Fruit fly (Drosophila melanogaster) whole organism, embryonic: ENCODE measurements around the gene CG13012.

Source experiments
- CG10959 ChIP-seq: fragments of 200-800 bp; sonication (Bioruptor generic); IDR thresholded peaks from 2 replicates; pipeline ENCODE4 v1.3.6; 2022; ENCODE audit warnings: missing biosample characterization, missing genetic modification characterization
- CG1602 ChIP-seq: fragments of 200-800 bp; sonication (Bioruptor generic); optimal IDR thresholded peaks from 3 replicates; lab custom pipeline; 2016; ENCODE audit warnings: missing biosample characterization, missing genetic modification characterization
- CG18476 ChIP-seq: fragments of 200-800 bp; sonication (Bioruptor generic); optimal IDR thresholded peaks from 2 replicates; lab custom pipeline; 2016; ENCODE audit warnings: missing biosample characterization, mild to moderate bottlenecking, missing genetic modification characterization
- CG30431 ChIP-seq: fragments of 200-800 bp; sonication (Bioruptor generic); optimal IDR thresholded peaks from 2 replicates; lab custom pipeline; 2017; ENCODE audit warnings: missing biosample characterization, missing genetic modification characterization
- CG4617 ChIP-seq: fragments of 200-800 bp; sonication (Bioruptor generic); optimal IDR thresholded peaks from 3 replicates; lab custom pipeline; 2016; ENCODE audit warnings: missing biosample characterization, missing genetic modification characterization, borderline replicate concordance
- Stat92E ChIP-seq, 3 experiments: fragments of >200 bp in 2 of 3; fragments of 200-800 bp in 1 of 3; sonication (Bioruptor generic) in 1 of 3; optimal IDR thresholded peaks; 2 replicates each; lab custom pipeline; 2017 to 2019; ENCODE audit warnings: missing biosample characterization in 3 of 3, missing genetic modification characterization in 3 of 3, mild to moderate bottlenecking in 1 of 3, moderate library complexity in 1 of 3
- ab ChIP-seq: fragments of 200-800 bp; sonication (Bioruptor generic); optimal IDR thresholded peaks from 2 replicates; lab custom pipeline; 2016; ENCODE audit warnings: missing biosample characterization, missing genetic modification characterization
- chif ChIP-seq, 2 experiments: fragments of 200-800 bp; sonication (Bioruptor generic); optimal IDR thresholded peaks; 3 replicates each; lab custom pipeline; 2016; ENCODE audit warnings: missing biosample characterization in 2 of 2, missing genetic modification characterization in 2 of 2
- fd102C ChIP-seq: fragments of 200-800 bp; sonication (Bioruptor generic); optimal IDR thresholded peaks from 2 replicates; lab custom pipeline; 2018; ENCODE audit warnings: missing biosample characterization, mild to moderate bottlenecking, missing genetic modification characterization, moderate library complexity
- pita ChIP-seq: fragments of 200-800 bp; sonication (Bioruptor generic); optimal IDR thresholded peaks from 2 replicates; lab custom pipeline; 2017; ENCODE audit warnings: missing biosample characterization, mild to moderate bottlenecking, missing genetic modification characterization
- sc ChIP-seq, 3 experiments: fragments of >200 bp in 2 of 3; fragments of 200-800 bp in 1 of 3; sonication (Bioruptor generic) in 1 of 3; optimal IDR thresholded peaks; 2 replicates in 2 of 3; 3 replicates in 1 of 3; lab custom pipeline; 2017; ENCODE audit warnings: mild to moderate bottlenecking in 1 of 3, missing biosample characterization in 1 of 3, missing genetic modification characterization in 1 of 3, missing genetic modification reagents in 1 of 3

DNA sequence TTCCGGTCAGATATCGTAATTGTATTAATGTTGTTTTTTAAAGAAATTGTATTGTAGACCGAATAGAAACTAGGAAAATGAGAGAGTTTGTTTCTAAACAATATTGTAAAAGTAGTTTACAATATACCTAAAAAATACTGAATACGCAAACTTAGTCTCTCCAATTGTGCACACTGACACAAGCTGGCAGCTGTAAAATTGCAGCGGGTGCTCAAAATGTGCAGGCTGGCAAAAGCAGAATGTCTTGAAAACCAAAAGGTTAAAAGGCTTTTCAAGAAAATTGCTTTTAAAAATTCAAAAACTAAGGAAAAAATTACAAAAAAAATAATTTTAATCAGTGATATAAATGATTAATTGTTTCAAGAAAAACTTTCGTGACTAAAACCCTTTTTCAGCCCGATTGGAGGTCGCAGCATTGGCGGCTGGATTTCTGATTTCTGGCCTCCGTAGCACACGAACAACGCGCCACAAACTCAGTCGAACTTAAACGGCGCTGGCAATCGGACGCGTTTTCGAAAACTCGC lies 19.2 kb upstream of the CG13012 start, which contains the start of gene CG4678:
- TF ChIP-seq ab (no peak), Stat92E (GFP tag; optimal IDR thresholded peaks at IDR 0.05; lab: Kevin White, UChicago) (no peak), CG4617 (GFP tag; lab: Kevin White, UChicago) (no peak), chif (GFP tag; optimal IDR thresholded peaks at IDR 0.05; lab: Kevin White, UChicago) (no peak), CG18476 (GFP tag; lab: Kevin White, UChicago) (no peak), CG30431 (GFP tag; lab: Kevin White, UChicago) (no peak), sc (optimal IDR thresholded peaks at IDR 0.05; lab: Kevin White, UChicago) (no peak), sc (GFP tag; optimal IDR thresholded peaks at IDR 0.05; lab: Kevin White, UChicago) (no peak), pita (no peak), CG1602 (GFP tag; lab: Kevin White, UChicago) (no peak), CG10959 (GFP tag; lab: Robert Waterston, UW) (no peak), fd102C (GFP tag; lab: Kevin White, UChicago) (no peak)
